Fruit fly (Drosophila melanogaster) whole organism, embryonic: ENCODE measurements around the gene Lsp1alpha.
A peak's percentile ranks its signal among the peaks of the same experiment; 100 is the strongest.

Experiments
- ATbp ChIP-seq: fragments of 200-800 bp; sonication (Bioruptor generic); optimal IDR thresholded peaks from 2 replicates; lab custom pipeline; 2017; ENCODE audit warnings: missing biosample characterization, mild to moderate bottlenecking, missing genetic modification characterization, missing genetic modification reagents
- BEAF-32 ChIP-seq: fragments of 200-800 bp; sonication (Bioruptor generic); optimal IDR thresholded peaks from 3 replicates; lab custom pipeline; 2017; ENCODE audit warnings: missing biosample characterization, missing genetic modification characterization, mild to moderate bottlenecking, moderate library complexity, missing genetic modification reagents
- Bgb ChIP-seq: fragments of 200-800 bp; sonication (Bioruptor generic); IDR thresholded peaks from 2 replicates; pipeline ENCODE4 v1.3.6; 2022; ENCODE audit warnings: missing biosample characterization, missing genetic modification characterization; ENCODE audit not compliant: partially characterized antibody
- CG10274 ChIP-seq: fragments of 200-800 bp; sonication (Bioruptor generic); optimal IDR thresholded peaks from 3 replicates; lab custom pipeline; 2017; ENCODE audit warnings: missing biosample characterization, mild to moderate bottlenecking, missing genetic modification characterization
- CG10321 ChIP-seq: fragments of 200-800 bp; sonication (Bioruptor generic); IDR thresholded peaks from 2 replicates; pipeline ENCODE4 v1.3.6; 2022; ENCODE audit warnings: missing biosample characterization, missing genetic modification characterization
- CG12744 ChIP-seq: fragments of 200-800 bp; sonication (Bioruptor generic); optimal IDR thresholded peaks from 2 replicates; lab custom pipeline; 2016; ENCODE audit warnings: missing biosample characterization, missing genetic modification characterization
- CG14014 ChIP-seq: fragments of 200-800 bp; sonication (Bioruptor generic); IDR thresholded peaks from 2 replicates; pipeline ENCODE4 v1.3.6; 2022; ENCODE audit warnings: missing biosample characterization, missing genetic modification characterization
- CG1647 ChIP-seq: fragments of 200-800 bp; sonication (Bioruptor generic); optimal IDR thresholded peaks from 3 replicates; lab custom pipeline; 2016; ENCODE audit warnings: missing biosample characterization, missing genetic modification characterization
- CG18262 ChIP-seq: fragments of 200-800 bp; optimal IDR thresholded peaks from 3 replicates; lab custom pipeline; 2019; ENCODE audit warnings: missing biosample characterization, mild to moderate bottlenecking, missing genetic modification characterization, moderate library complexity
- CG2875 ChIP-seq: fragments of 200-800 bp; sonication (Bioruptor generic); optimal IDR thresholded peaks from 2 replicates; lab custom pipeline; 2017; ENCODE audit warnings: missing biosample characterization, mild to moderate bottlenecking, missing genetic modification characterization, missing genetic modification reagents
- CG2889 ChIP-seq: fragments of 200-800 bp; sonication (Bioruptor generic); IDR thresholded peaks from 3 replicates; pipeline ENCODE4 v1.3.6; 2022; ENCODE audit warnings: missing biosample characterization, missing genetic modification characterization
- CG3065 ChIP-seq: fragments of 200-800 bp; sonication (Bioruptor generic); optimal IDR thresholded peaks from 2 replicates; lab custom pipeline; 2016; ENCODE audit warnings: missing biosample characterization, missing genetic modification characterization
- CG34376 ChIP-seq: fragments of 200-800 bp; sonication (Bioruptor generic); optimal IDR thresholded peaks from 2 replicates; lab custom pipeline; 2018; ENCODE audit warnings: missing biosample characterization, mild to moderate bottlenecking, missing genetic modification characterization
- CG3995 ChIP-seq: fragments of 200-800 bp; sonication (Bioruptor generic); optimal IDR thresholded peaks from 3 replicates; lab custom pipeline; 2016; ENCODE audit warnings: missing biosample characterization, missing genetic modification characterization
- CG7271 ChIP-seq: fragments of 200-800 bp; sonication (Bioruptor generic); optimal IDR thresholded peaks from 2 replicates; lab custom pipeline; 2018; ENCODE audit warnings: missing biosample characterization, mild to moderate bottlenecking, missing genetic modification characterization, moderate library complexity
- CG7839 ChIP-seq: fragments of 200-800 bp; sonication (Bioruptor generic); optimal IDR thresholded peaks from 3 replicates; lab custom pipeline; 2018; ENCODE audit warnings: missing biosample characterization, mild to moderate bottlenecking, missing genetic modification characterization, moderate library complexity
- CG7928 ChIP-seq: fragments of 200-800 bp; sonication (Bioruptor generic); optimal IDR thresholded peaks from 2 replicates; lab custom pipeline; 2017; ENCODE audit warnings: missing biosample characterization, mild to moderate bottlenecking, missing genetic modification characterization
- CG8281 ChIP-seq: fragments of 200-800 bp; sonication (Bioruptor generic); optimal IDR thresholded peaks from 2 replicates; lab custom pipeline; 2018; ENCODE audit warnings: missing biosample characterization, mild to moderate bottlenecking, missing genetic modification characterization, moderate library complexity
- CG9817 ChIP-seq: fragments of 200-800 bp; sonication (Bioruptor generic); optimal IDR thresholded peaks from 2 replicates; lab custom pipeline; 2018; ENCODE audit warnings: missing biosample characterization, mild to moderate bottlenecking, missing genetic modification characterization, moderate library complexity
- D19A ChIP-seq: fragments of 200-800 bp; optimal IDR thresholded peaks from 3 replicates; lab custom pipeline; 2019; ENCODE audit warnings: missing biosample characterization, mild to moderate bottlenecking, missing genetic modification characterization, moderate library complexity
- Deaf1 ChIP-seq: fragments of 200-800 bp; optimal IDR thresholded peaks from 3 replicates; lab custom pipeline; 2019; ENCODE audit warnings: missing biosample characterization, mild to moderate bottlenecking, missing genetic modification characterization, moderate library complexity
- Dfd ChIP-seq, 2 experiments: fragments of >200 bp; optimal IDR thresholded peaks; 2 replicates each; lab custom pipeline; 2017; ENCODE audit warnings: missing biosample characterization in 2 of 2, missing genetic modification characterization in 2 of 2
- Dp ChIP-seq: fragments of 200-800 bp; sonication (Bioruptor generic); optimal IDR thresholded peaks from 2 replicates; lab custom pipeline; 2018; ENCODE audit warnings: missing biosample characterization, mild to moderate bottlenecking, missing genetic modification characterization, moderate library complexity
- HLH54F ChIP-seq: fragments of 200-800 bp; sonication (Bioruptor generic); optimal IDR thresholded peaks from 3 replicates; lab custom pipeline; 2016; ENCODE audit warnings: missing biosample characterization, missing genetic modification characterization
- NC2α ChIP-seq: fragments of 200-800 bp; sonication (Bioruptor generic); optimal IDR thresholded peaks from 2 replicates; lab custom pipeline; 2016; ENCODE audit warnings: missing biosample characterization, missing genetic modification characterization
- Rx ChIP-seq: fragments of 200-800 bp; sonication (Bioruptor generic); IDR thresholded peaks from 2 replicates; pipeline ENCODE4 v1.3.6; 2022; ENCODE audit warnings: missing biosample characterization, missing genetic modification characterization
- Sox102F ChIP-seq: fragments of 200-800 bp; sonication (Bioruptor generic); optimal IDR thresholded peaks from 2 replicates; lab custom pipeline; 2018; ENCODE audit warnings: missing biosample characterization, mild to moderate bottlenecking, missing genetic modification characterization, moderate library complexity
- cg ChIP-seq: fragments of 200-800 bp; sonication (Bioruptor generic); optimal IDR thresholded peaks from 3 replicates; lab custom pipeline; 2019; ENCODE audit warnings: missing biosample characterization, mild to moderate bottlenecking, missing genetic modification characterization, moderate library complexity
- chif ChIP-seq, 2 experiments: fragments of 200-800 bp; sonication (Bioruptor generic); optimal IDR thresholded peaks; 3 replicates each; lab custom pipeline; 2016; ENCODE audit warnings: missing biosample characterization in 2 of 2, missing genetic modification characterization in 2 of 2
- ci ChIP-seq: fragments of 200-800 bp; sonication (Bioruptor generic); IDR thresholded peaks from 3 replicates; pipeline ENCODE4 v1.3.6; 2022; ENCODE audit warnings: missing biosample characterization, missing genetic modification characterization
- crp ChIP-seq, 2 experiments: fragments of 200-800 bp; sonication (Bioruptor generic); optimal IDR thresholded peaks; 2 replicates in 1 of 2; 3 replicates in 1 of 2; lab custom pipeline; 2017; ENCODE audit warnings: missing biosample characterization in 2 of 2, missing genetic modification characterization in 2 of 2, mild to moderate bottlenecking in 1 of 2, moderate library complexity in 1 of 2
- fd3F ChIP-seq: fragments of 200-800 bp; sonication (Bioruptor generic); optimal IDR thresholded peaks from 2 replicates; lab custom pipeline; 2018; ENCODE audit warnings: missing biosample characterization, mild to moderate bottlenecking, missing genetic modification characterization, moderate library complexity
- fru ChIP-seq: fragments of >200 bp; optimal IDR thresholded peaks from 2 replicates; lab custom pipeline; 2017
- hbn ChIP-seq: fragments of 200-800 bp; sonication (Bioruptor generic); IDR thresholded peaks from 2 replicates; pipeline ENCODE4 v1.3.6; 2022; ENCODE audit warnings: missing biosample characterization, missing genetic modification characterization; ENCODE audit not compliant: partially characterized antibody
- kni ChIP-seq: fragments of 200-800 bp; sonication (Bioruptor generic); optimal IDR thresholded peaks from 3 replicates; lab custom pipeline; 2017; ENCODE audit warnings: mild to moderate bottlenecking, missing biosample characterization, missing genetic modification reagents, missing genetic modification characterization
- nmo ChIP-seq: fragments of 200-800 bp; sonication (Bioruptor generic); optimal IDR thresholded peaks from 2 replicates; lab custom pipeline; 2018; ENCODE audit warnings: missing biosample characterization, mild to moderate bottlenecking, missing genetic modification characterization, moderate library complexity
- pb ChIP-seq: fragments of 200-800 bp; sonication (Bioruptor generic); optimal IDR thresholded peaks from 3 replicates; lab custom pipeline; 2016; ENCODE audit warnings: missing biosample characterization, missing genetic modification characterization
- ro ChIP-seq: fragments of 200-800 bp; sonication (Bioruptor generic); IDR thresholded peaks from 2 replicates; pipeline ENCODE4 v1.3.6; 2022; ENCODE audit warnings: missing biosample characterization, missing genetic modification characterization
- sd ChIP-seq: fragments of 200-800 bp; sonication (Bioruptor generic); optimal IDR thresholded peaks from 3 replicates; lab custom pipeline; 2018; ENCODE audit warnings: missing biosample characterization, mild to moderate bottlenecking, missing genetic modification characterization, moderate library complexity
- sens-2 ChIP-seq: fragments of 200-800 bp; sonication (Bioruptor generic); IDR thresholded peaks from 2 replicates; pipeline ENCODE4 v1.3.6; 2022; ENCODE audit warnings: missing biosample characterization, missing genetic modification characterization
- sima ChIP-seq: fragments of 200-800 bp; sonication (Bioruptor generic); optimal IDR thresholded peaks from 2 replicates; lab custom pipeline; 2016; ENCODE audit warnings: missing biosample characterization, missing genetic modification characterization
- sisA ChIP-seq: fragments of 200-800 bp; sonication (Bioruptor generic); IDR thresholded peaks from 2 replicates; pipeline ENCODE4 v1.3.6; 2022; ENCODE audit warnings: missing biosample characterization, missing genetic modification characterization
- so ChIP-seq: fragments of 200-800 bp; sonication (Bioruptor generic); IDR thresholded peaks from 3 replicates; pipeline ENCODE4 v1.3.6; 2022; ENCODE audit warnings: missing biosample characterization, missing genetic modification characterization
- ssp ChIP-seq: fragments of 200-800 bp; sonication (Bioruptor generic); IDR thresholded peaks from 2 replicates; pipeline ENCODE4 v1.3.6; 2022; ENCODE audit warnings: missing biosample characterization, missing genetic modification characterization
- tgo ChIP-seq: fragments of 200-800 bp; sonication (Bioruptor generic); IDR thresholded peaks from 3 replicates; pipeline ENCODE4 v1.3.6; 2022; ENCODE audit warnings: missing biosample characterization, missing genetic modification characterization
- tup ChIP-seq: fragments of 200-800 bp; sonication (Bioruptor generic); optimal IDR thresholded peaks from 2 replicates; lab custom pipeline; 2016; ENCODE audit warnings: missing biosample characterization, mild to moderate bottlenecking, missing genetic modification characterization, moderate library complexity
- zen ChIP-seq: fragments of 200-800 bp; sonication (Bioruptor generic); optimal IDR thresholded peaks from 3 replicates; lab custom pipeline; 2018; ENCODE audit warnings: missing biosample characterization, mild to moderate bottlenecking, missing genetic modification characterization, moderate library complexity
- zfh2 ChIP-seq: fragments of 200-800 bp; sonication (Bioruptor generic); optimal IDR thresholded peaks from 2 replicates; lab custom pipeline; 2016; ENCODE audit warnings: missing biosample characterization, missing genetic modification characterization

The Lsp1alpha gene

dm6 chrX:12510750-12511649 lies 20.9 kb downstream of the Lsp1alpha start (continued):
- TF ChIP-seq CG2875 (GFP tag; lab: Kevin White, UChicago) (peak; percentile 71), CG12744 (peak; percentile 31), ATbp (GFP tag; lab: Kevin White, UChicago) (peak; percentile 74), Dfd (GFP tag; optimal IDR thresholded peaks at IDR 0.05; lab: Kevin White, UChicago) (no peak), CG7928 (GFP tag; lab: Kevin White, UChicago) (no peak), BEAF-32 (no peak), HLH54F (GFP tag; lab: Kevin White, UChicago) (peak; percentile 48), Rx (GFP tag; lab: Robert Waterston, UW) (0 out of 2 replicates have a peak, but pooled peaks have one; percentile 19), ci (GFP tag; lab: Robert Waterston, UW) (peak; percentile 87), CG10274 (no peak), tup (GFP tag; lab: Kevin White, UChicago) (peak; percentile 51), Bgb (GFP tag; lab: Robert Waterston, UW) (no peak), fd3F (peak; percentile 25), CG3065 (GFP tag; lab: Kevin White, UChicago) (no peak), chif (GFP tag; optimal IDR thresholded peaks at IDR 0.05; lab: Kevin White, UChicago) (peak; percentile 81 to 86), cg (GFP tag; lab: Kevin White, UChicago) (no peak), sd (tag; lab: Kevin White, UChicago) (peak; percentile 12), sens-2 (GFP tag; lab: Robert Waterston, UW) (peak; percentile 67; the same call in 1 of the 2 replicates), zfh2 (peak; percentile 53), so (GFP tag; lab: Robert Waterston, UW) (peak; percentile 64; the same call in 1 of the 3 replicates), CG8281 (tag; lab: Kevin White, UChicago) (peak; percentile 51), fru (lab: Kevin White, UChicago) (no peak), Dp (GFP tag; lab: Kevin White, UChicago) (no peak), sisA (GFP tag; lab: Robert Waterston, UW) (peak; percentile 82), crp (GFP tag; optimal IDR thresholded peaks at IDR 0.05; lab: Kevin White, UChicago) (no peak), hbn (GFP tag; lab: Robert Waterston, UW) (no peak), Sox102F (GFP tag; lab: Kevin White, UChicago) (peak; percentile 79), CG7271 (no peak), nmo (peak; percentile 90), CG1647 (GFP tag; lab: Kevin White, UChicago) (peak; percentile 25), CG9817 (tag; lab: Kevin White, UChicago) (peak; percentile 72), sima (peak; percentile 11), kni (GFP tag; lab: Kevin White, UChicago) (peak; percentile 44), Deaf1 (tag; lab: Kevin White, UChicago) (no peak), CG2889 (peak; percentile 44; the same call in 1 of the 3 replicates), CG18262 (tag; lab: Kevin White, UChicago) (peak; percentile 81), zen (tag; lab: Kevin White, UChicago) (peak; percentile 74), pb (GFP tag; lab: Kevin White, UChicago) (peak; percentile 12), CG7839 (tag; lab: Kevin White, UChicago) (peak; percentile 83), ssp (GFP tag; lab: Robert Waterston, UW) (peak; percentile 54; the same call in 1 of the 2 replicates), ro (GFP tag; lab: Robert Waterston, UW) (no peak), CG34376 (no peak), D19A (tag; lab: Kevin White, UChicago) (peak; percentile 62), CG14014 (GFP tag; lab: Robert Waterston, UW) (peak; percentile 66; the same call in 1 of the 2 replicates), CG3995 (GFP tag; lab: Kevin White, UChicago) (peak; percentile 63), CG10321 (GFP tag; lab: Robert Waterston, UW) (no peak), tgo (GFP tag; lab: Robert Waterston, UW) (peak; percentile 62), NC2α (GFP tag; lab: Kevin White, UChicago) (peak; percentile 23)
